Worm (Caenorhabditis elegans) whole organism, L2 larva: ENCODE data around the gene sand-1.

Experiments used
- ama-1 ChIP-seq: fragments of 150-350 bp; optimal IDR thresholded peaks from 2 replicates; lab custom pipeline; 2018; ENCODE audit warnings: inconsistent platforms
- elt-1 ChIP-seq: fragments of 150-350 bp; optimal IDR thresholded peaks from 2 replicates; lab custom pipeline; 2014; ENCODE audit warnings: missing biosample characterization, missing genetic modification characterization
- elt-3 ChIP-seq: sonication (generic microtip); optimal IDR thresholded peaks from 2 replicates; lab custom pipeline; 2017; ENCODE audit warnings: missing biosample characterization, missing genetic modification characterization
- mdl-1 ChIP-seq, 2 experiments: fragments of 150-350 bp in 1 of 2; sonication (generic microtip) in 1 of 2; optimal IDR thresholded peaks; 2 replicates each; lab custom pipeline; 2017; ENCODE audit warnings: missing biosample characterization in 2 of 2, missing genetic modification characterization in 2 of 2
- nhr-12 ChIP-seq: fragments of 150-350 bp; optimal IDR thresholded peaks from 2 replicates; lab custom pipeline; 2014; ENCODE audit warnings: missing biosample characterization, missing genetic modification characterization
- nhr-77 ChIP-seq: fragments of 150-350 bp; optimal IDR thresholded peaks from 2 replicates; lab custom pipeline; 2014; ENCODE audit warnings: missing biosample characterization, missing genetic modification characterization
- peb-1 ChIP-seq: fragments of 150-350 bp; optimal IDR thresholded peaks from 2 replicates; lab custom pipeline; 2014; ENCODE audit warnings: missing biosample characterization, missing genetic modification characterization
- sma-3 ChIP-seq: sonication (generic microtip); optimal IDR thresholded peaks from 2 replicates; lab custom pipeline; 2016; ENCODE audit warnings: missing genetic modification reagents, missing genetic modification characterization, missing compliant biosample characterization
- snpc-4 ChIP-seq: fragments of 150-350 bp; optimal IDR thresholded peaks from 2 replicates; lab custom pipeline; 2014; ENCODE audit warnings: missing biosample characterization, missing genetic modification characterization
- ztf-1 ChIP-seq: fragments of 200-800 bp; sonication (Bioruptor generic); conservative IDR thresholded peaks from 2 replicates; pipeline ENCODE4 v1.3.6; 2022; ENCODE audit warnings: missing genetic modification characterization, missing compliant biosample characterization
- ztf-11 ChIP-seq: sonication (generic microtip); optimal IDR thresholded peaks from 2 replicates; lab custom pipeline; 2017; ENCODE audit warnings: missing biosample characterization, missing genetic modification characterization

DNA sequence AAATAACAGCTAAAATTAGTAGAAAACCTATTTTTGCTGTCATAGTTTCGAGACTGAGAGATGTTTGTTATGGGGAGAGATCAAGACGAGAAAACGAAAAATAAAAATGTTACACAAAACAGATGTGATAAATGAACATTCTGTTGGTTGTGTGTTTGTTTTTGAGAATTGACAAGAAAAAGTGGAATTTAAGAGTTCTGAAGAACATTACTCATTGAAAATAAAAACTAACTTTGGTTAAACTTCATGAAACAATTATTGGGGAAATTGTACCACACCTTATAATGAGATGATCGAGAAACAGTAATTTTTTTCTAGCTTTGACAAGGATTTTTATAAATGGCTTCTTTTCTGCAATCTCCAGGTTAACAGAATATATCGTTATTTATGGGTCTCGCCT, 13.3 kb upstream of the sand-1 start, which contains the start of gene Y4C6B.7:
- TF ChIP-seq snpc-4 (tag; lab: Kevin White, UChicago) (no peak), nhr-77 (tag; lab: Kevin White, UChicago) (no peak), ztf-11 (tag; lab: Kevin White, UChicago) (no peak), ama-1 (lab: Kevin White, UChicago) (no peak), ztf-1 (GFP tag; lab: Robert Waterston, UW) (no peak), peb-1 (tag; lab: Kevin White, UChicago) (no peak), elt-3 (tag; lab: Kevin White, UChicago) (no peak), mdl-1 (tag; optimal IDR thresholded peaks at IDR 0.05; lab: Kevin White, UChicago) (no peak), sma-3 (no peak), nhr-12 (tag; lab: Kevin White, UChicago) (no peak), elt-1 (tag; lab: Kevin White, UChicago) (no peak)
